Fruit fly (Drosophila melanogaster): ENCODE results near the gene mthl2.

DNA sequence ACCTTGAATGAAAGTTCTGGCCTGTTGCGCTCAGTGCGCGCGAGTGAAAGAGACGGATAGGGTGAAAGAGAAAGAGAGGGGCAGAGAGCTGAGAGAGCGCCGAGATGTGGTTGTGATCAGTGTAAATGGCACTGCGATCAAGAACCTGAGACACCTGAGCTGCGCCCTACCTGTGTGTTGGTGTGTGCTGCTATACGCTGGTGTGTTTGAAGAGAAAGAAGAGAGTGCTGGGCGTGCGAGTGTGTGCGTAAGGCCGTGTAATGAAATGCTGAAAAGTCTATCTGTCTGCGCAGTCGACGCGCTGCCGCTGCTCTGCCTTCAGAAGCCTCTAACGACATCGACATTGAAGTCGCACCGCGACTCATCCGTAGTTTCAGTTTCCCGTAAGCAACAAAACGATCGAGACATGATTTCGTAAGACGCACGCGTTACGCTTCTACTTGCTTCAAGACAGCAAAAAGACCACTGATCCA, 26.1 kb downstream of the mthl2 start, which contains the start of gene Blimp-1:
- no peak for TF ChIP-seq pan (optimal IDR thresholded peaks at IDR 0.05)
- no peak for TF ChIP-seq CG32264 (GFP tag; optimal IDR thresholded peaks at IDR 0.05)
- no peak for TF ChIP-seq OdsH (GFP tag; optimal IDR thresholded peaks at IDR 0.05)
- peak; percentile 91 for TF ChIP-seq Dif (GFP tag; optimal IDR thresholded peaks at IDR 0.05; ENCODE audit: partially characterized antibody)
- TF ChIP-seq br (GFP tag; optimal IDR thresholded peaks at IDR 0.05): no peak
- no peak for TF ChIP-seq Hr78 (GFP tag; optimal IDR thresholded peaks at IDR 0.05)
- TF ChIP-seq lola (GFP tag; optimal IDR thresholded peaks at IDR 0.05): no peak
- no peak for TF ChIP-seq Abd-B (GFP tag; optimal IDR thresholded peaks at IDR 0.05)
- TF ChIP-seq sv (GFP tag; optimal IDR thresholded peaks at IDR 0.05): no peak
- no peak for TF ChIP-seq usp (GFP tag; optimal IDR thresholded peaks at IDR 0.05)
- no peak for TF ChIP-seq h (GFP tag; optimal IDR thresholded peaks at IDR 0.05)
